Worm (Caenorhabditis elegans) whole organism, mixed stage, embryonic: Measurements from ENCODE around the gene C05C9.2.

Source experiments
- M03D4.4 ChIP-seq: sonication (generic microtip); optimal IDR thresholded peaks from 2 replicates; lab custom pipeline; 2017; ENCODE audit warnings: mild to moderate bottlenecking, missing genetic modification characterization, missing compliant biosample characterization
- bed-3 ChIP-seq: fragments of 200-800 bp; sonication (Bioruptor generic); optimal IDR thresholded peaks from 3 replicates; lab custom pipeline; 2018; ENCODE audit warnings: mild to moderate bottlenecking, missing genetic modification characterization, moderate library complexity, missing compliant biosample characterization
- blmp-1 ChIP-seq: fragments of 150-350 bp; optimal IDR thresholded peaks from 2 replicates; lab custom pipeline; 2014; ENCODE audit warnings: missing biosample characterization, missing genetic modification characterization
- ceh-39 ChIP-seq: fragments of 150-350 bp; optimal IDR thresholded peaks from 2 replicates; lab custom pipeline; 2014; ENCODE audit warnings: missing biosample characterization, missing genetic modification characterization
- ceh-43 ChIP-seq: fragments of 200-800 bp; sonication (Bioruptor generic); optimal IDR thresholded peaks from 2 replicates; lab custom pipeline; 2018; ENCODE audit warnings: mild to moderate bottlenecking, missing genetic modification characterization, moderate library complexity, missing compliant biosample characterization
- ceh-83 ChIP-seq: fragments of 200-800 bp; sonication (Bioruptor generic); optimal IDR thresholded peaks from 2 replicates; lab custom pipeline; 2018; ENCODE audit warnings: mild to moderate bottlenecking, missing genetic modification characterization, missing compliant biosample characterization
- ces-1 ChIP-seq: fragments of 150-350 bp; optimal IDR thresholded peaks from 2 replicates; lab custom pipeline; 2014; ENCODE audit warnings: missing biosample characterization, missing genetic modification reagents, missing genetic modification characterization
- cnd-1 ChIP-seq: fragments of 200-800 bp; sonication (Bioruptor generic); optimal IDR thresholded peaks from 2 replicates; lab custom pipeline; 2018; ENCODE audit warnings: mild to moderate bottlenecking, missing genetic modification characterization, missing compliant biosample characterization
- drap-1 ChIP-seq: fragments of 200-800 bp; sonication (Bioruptor generic); optimal IDR thresholded peaks from 3 replicates; lab custom pipeline; 2018; ENCODE audit warnings: mild to moderate bottlenecking, missing genetic modification characterization, missing compliant biosample characterization
- elt-1 ChIP-seq: sonication (generic microtip); optimal IDR thresholded peaks from 2 replicates; lab custom pipeline; 2017; ENCODE audit warnings: missing genetic modification characterization, mild to moderate bottlenecking, missing compliant biosample characterization, antibody characterized with exemption, moderate library complexity, borderline replicate concordance; ENCODE audit not compliant: insufficient read depth
- elt-3 ChIP-seq: fragments of 150-350 bp; optimal IDR thresholded peaks from 2 replicates; lab custom pipeline; 2014; ENCODE audit warnings: missing biosample characterization, missing genetic modification characterization
- flh-1 ChIP-seq: fragments of 200-800 bp; sonication (Bioruptor generic); optimal IDR thresholded peaks from 2 replicates; lab custom pipeline; 2018; ENCODE audit warnings: mild to moderate bottlenecking, missing genetic modification characterization, moderate library complexity, missing compliant biosample characterization
- ham-2 ChIP-seq: fragments of 200-800 bp; sonication (Bioruptor generic); optimal IDR thresholded peaks from 2 replicates; lab custom pipeline; 2018; ENCODE audit warnings: mild to moderate bottlenecking, missing genetic modification characterization, missing compliant biosample characterization
- hlh-1 ChIP-seq: fragments of 150-350 bp; optimal IDR thresholded peaks from 2 replicates; lab custom pipeline; 2014; ENCODE audit warnings: missing biosample characterization, missing genetic modification reagents, missing genetic modification characterization
- lin-13 ChIP-seq: fragments of 150-350 bp; optimal IDR thresholded peaks from 2 replicates; lab custom pipeline; 2014; ENCODE audit warnings: missing biosample characterization, missing genetic modification characterization
- lin-32 ChIP-seq: fragments of 200-800 bp; sonication (Bioruptor generic); optimal IDR thresholded peaks from 2 replicates; lab custom pipeline; 2018; ENCODE audit warnings: mild to moderate bottlenecking, missing genetic modification characterization, missing compliant biosample characterization
- lsy-2 ChIP-seq: fragments of 150-350 bp; optimal IDR thresholded peaks from 2 replicates; lab custom pipeline; 2014; ENCODE audit warnings: missing biosample characterization, missing genetic modification characterization
- mab-5 ChIP-seq: fragments of 150-350 bp; optimal IDR thresholded peaks from 2 replicates; lab custom pipeline; 2014; ENCODE audit warnings: missing biosample characterization, missing genetic modification characterization
- mep-1 ChIP-seq: fragments of 150-350 bp; optimal IDR thresholded peaks from 2 replicates; lab custom pipeline; 2017; ENCODE audit warnings: missing biosample characterization, missing genetic modification reagents, missing genetic modification characterization, inconsistent platforms
- mls-2 ChIP-seq: sonication (generic microtip); optimal IDR thresholded peaks from 2 replicates; lab custom pipeline; 2016; ENCODE audit warnings: mild to moderate bottlenecking, missing genetic modification characterization, moderate library complexity, missing compliant biosample characterization
- nhr-12 ChIP-seq: fragments of 150-350 bp; optimal IDR thresholded peaks from 2 replicates; lab custom pipeline; 2014; ENCODE audit warnings: missing biosample characterization, missing genetic modification characterization
- nhr-2 ChIP-seq: fragments of 150-350 bp; optimal IDR thresholded peaks from 2 replicates; lab custom pipeline; 2014; ENCODE audit warnings: missing biosample characterization, missing genetic modification characterization
- nhr-237 ChIP-seq: fragments of 150-350 bp; optimal IDR thresholded peaks from 2 replicates; lab custom pipeline; 2014; ENCODE audit warnings: missing biosample characterization, missing genetic modification characterization
- nhr-28 ChIP-seq: fragments of 150-350 bp; optimal IDR thresholded peaks from 2 replicates; lab custom pipeline; 2014; ENCODE audit warnings: missing biosample characterization, missing genetic modification characterization
- nhr-76 ChIP-seq: sonication (generic microtip); optimal IDR thresholded peaks from 2 replicates; lab custom pipeline; 2017; ENCODE audit warnings: missing biosample characterization, missing genetic modification characterization
- pha-4 ChIP-seq: fragments of 150-350 bp; optimal IDR thresholded peaks from 2 replicates; lab custom pipeline; 2018; ENCODE audit warnings: missing biosample characterization, missing genetic modification reagents, missing genetic modification characterization
- sem-2 ChIP-seq: fragments of 200-800 bp; sonication (Bioruptor generic); optimal IDR thresholded peaks from 2 replicates; lab custom pipeline; 2018; ENCODE audit warnings: mild to moderate bottlenecking, missing genetic modification characterization, missing compliant biosample characterization
- snpc-4 ChIP-seq: fragments of 150-350 bp; optimal IDR thresholded peaks from 2 replicates; lab custom pipeline; 2014; ENCODE audit warnings: missing biosample characterization, missing genetic modification characterization
- sptf-1 ChIP-seq: sonication (generic microtip); optimal IDR thresholded peaks from 2 replicates; lab custom pipeline; 2017; ENCODE audit warnings: mild to moderate bottlenecking, missing genetic modification characterization, moderate library complexity, missing compliant biosample characterization
- tbx-8 ChIP-seq: fragments of 200-800 bp; sonication (Bioruptor generic); optimal IDR thresholded peaks from 2 replicates; lab custom pipeline; 2018; ENCODE audit warnings: mild to moderate bottlenecking, missing genetic modification characterization, moderate library complexity, missing compliant biosample characterization
- unc-120 ChIP-seq: sonication (generic microtip); optimal IDR thresholded peaks from 2 replicates; lab custom pipeline; 2017; ENCODE audit warnings: missing genetic modification characterization, missing compliant biosample characterization; ENCODE audit not compliant: poor library complexity, severe bottlenecking
- unc-39 ChIP-seq: fragments of 150-350 bp; optimal IDR thresholded peaks from 2 replicates; lab custom pipeline; 2014; ENCODE audit warnings: missing biosample characterization, missing genetic modification characterization
- unc-62 ChIP-seq: fragments of 150-350 bp; optimal IDR thresholded peaks from 2 replicates; lab custom pipeline; 2014; ENCODE audit warnings: missing biosample characterization, missing genetic modification reagents, missing genetic modification characterization
- zip-8 ChIP-seq: fragments of 150-350 bp; optimal IDR thresholded peaks from 2 replicates; lab custom pipeline; 2014; ENCODE audit warnings: missing biosample characterization, missing genetic modification characterization
- ztf-11 ChIP-seq: fragments of 150-350 bp; optimal IDR thresholded peaks from 2 replicates; lab custom pipeline; 2014; ENCODE audit warnings: missing biosample characterization, missing genetic modification characterization

Gene C05C9.2

ce11 chrX:11206953-11207352 lies 54.1 kb downstream of the C05C9.2 start, which contains the start of gene hst-2:
hst-2 (minus strand) TSS chrX:11207155.
- TF ChIP-seq flh-1 (no peak), lsy-2 (tag; lab: Kevin White, UChicago) (peak; percentile 20), M03D4.4 (peak; percentile 40), ham-2 (GFP tag; lab: Kevin White, UChicago) (no peak), ces-1 (GFP tag; lab: Kevin White, UChicago) (peak; percentile 52), cnd-1 (tag; lab: Kevin White, UChicago) (peak; percentile 25), lin-32 (no peak), mls-2 (tag; lab: Kevin White, UChicago) (peak; percentile 10), unc-120 (tag; lab: Kevin White, UChicago) (peak; percentile 2), drap-1 (peak; percentile 27), bed-3 (GFP tag; lab: Kevin White, UChicago) (peak; percentile 2), mab-5 (no peak), mep-1 (tag; lab: Kevin White, UChicago) (peak; percentile 89), ceh-83 (GFP tag; lab: Kevin White, UChicago) (no peak), nhr-237 (tag; lab: Kevin White, UChicago) (peak; percentile 43), elt-1 (no peak), nhr-12 (tag; lab: Kevin White, UChicago) (no peak), pha-4 (tag; lab: Kevin White, UChicago) (peak; percentile 59), sem-2 (no peak), ceh-39 (tag; lab: Kevin White, UChicago) (peak; percentile 59), hlh-1 (peak; percentile 48), sptf-1 (tag; lab: Kevin White, UChicago) (peak; percentile 50), blmp-1 (tag; lab: Kevin White, UChicago) (peak; percentile 14), ceh-43 (GFP tag; lab: Kevin White, UChicago) (no peak), elt-3 (tag; lab: Kevin White, UChicago) (peak; percentile 2), snpc-4 (tag; lab: Kevin White, UChicago) (no peak), unc-62 (GFP tag; lab: Kevin White, UChicago) (peak; percentile 48), lin-13 (peak; percentile 64), nhr-76 (tag; lab: Kevin White, UChicago) (no peak), nhr-2 (tag; lab: Kevin White, UChicago) (peak; percentile 55), ztf-11 (tag; lab: Kevin White, UChicago) (no peak), tbx-8 (GFP tag; lab: Kevin White, UChicago) (no peak), nhr-28 (tag; lab: Kevin White, UChicago) (no peak), unc-39 (tag; lab: Kevin White, UChicago) (no peak), zip-8 (tag; lab: Kevin White, UChicago) (no peak)
